Fruit fly (Drosophila melanogaster): ENCODE results near the gene CG12099.

CG12099 gene

DNA sequence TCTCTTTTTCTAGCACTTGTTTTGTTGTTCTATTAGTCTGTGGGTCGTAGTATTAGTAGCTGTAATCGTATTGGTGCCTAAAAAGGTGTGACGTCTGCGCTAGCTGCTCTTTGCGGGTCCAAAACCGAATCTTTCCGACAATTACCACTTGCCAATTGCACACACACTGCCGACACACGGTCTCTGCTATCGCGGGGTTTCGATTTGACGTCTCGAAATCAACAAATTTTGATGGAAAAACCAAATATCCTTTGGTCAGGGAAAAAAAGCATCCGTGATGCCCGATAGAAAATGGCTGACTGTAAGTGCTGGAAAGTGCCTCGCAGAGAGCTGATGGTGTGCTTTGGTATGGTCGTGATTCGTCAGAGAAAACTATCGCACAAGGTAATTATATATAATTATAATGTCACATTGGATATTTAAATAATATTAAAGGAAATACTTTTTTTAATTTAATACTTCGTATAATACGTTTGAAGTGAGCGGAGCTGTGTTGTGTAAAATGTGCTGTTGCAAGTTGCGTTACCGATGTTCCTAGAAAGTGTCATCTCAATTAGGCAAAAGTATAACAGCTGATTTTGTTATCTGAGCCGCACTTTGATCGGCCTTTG is at the start of gene CG12099, which contains the start of gene Pex10 (continued):
- TF ChIP-seq bigmax (GFP tag; optimal IDR thresholded peaks at IDR 0.05) (no peak), CG14441 (GFP tag; IDR thresholded peaks at IDR 0.05) (peak; percentile 89), tgo (GFP tag; IDR thresholded peaks at IDR 0.05) (peak; percentile 93), Optix (GFP tag; IDR thresholded peaks at IDR 0.05) (peak; percentile 92), tup (GFP tag; optimal IDR thresholded peaks at IDR 0.05) (peak; percentile 78), abd-A (tag; optimal IDR thresholded peaks at IDR 0.05) (no peak), amos (GFP tag; IDR thresholded peaks at IDR 0.05; ENCODE audit: partially characterized antibody) (peak; percentile 89), CG10543 (GFP tag; optimal IDR thresholded peaks at IDR 0.05) (peak; percentile 92), Lim3 (GFP tag; IDR thresholded peaks at IDR 0.05) (peak; percentile 72), CG17361 (GFP tag; IDR thresholded peaks at IDR 0.05) (peak; percentile 93), da (GFP tag; optimal IDR thresholded peaks at IDR 0.05) (no peak), gsb (GFP tag; IDR thresholded peaks at IDR 0.05) (peak; percentile 72), Doc2 (GFP tag; IDR thresholded peaks at IDR 0.05) (peak; percentile 33; the same call in 1 of the 2 replicates), Dll (GFP tag; IDR thresholded peaks at IDR 0.05; ENCODE audit: partially characterized antibody) (peak; percentile 99), klu (GFP tag; IDR thresholded peaks at IDR 0.05) (peak; percentile 90), Dbx (GFP tag; IDR thresholded peaks at IDR 0.05) (peak; percentile 94), ash1 (GFP tag; optimal IDR thresholded peaks at IDR 0.05) (no peak), Six4 (GFP tag; optimal IDR thresholded peaks at IDR 0.05) (peak; percentile 87), TFAM (GFP tag; optimal IDR thresholded peaks at IDR 0.05) (no peak), CG17186 (GFP tag; optimal IDR thresholded peaks at IDR 0.05) (peak; percentile 86), CrebB (tag; optimal IDR thresholded peaks at IDR 0.05) (peak; percentile 72), Sox102F (GFP tag; optimal IDR thresholded peaks at IDR 0.05) (no peak), stwl (tag; optimal IDR thresholded peaks at IDR 0.05) (no peak), jumu (GFP tag; optimal IDR thresholded peaks at IDR 0.05) (peak; percentile 55), CG12659 (GFP tag; optimal IDR thresholded peaks at IDR 0.05) (peak; percentile 94), CG9609 (GFP tag; optimal IDR thresholded peaks at IDR 0.05) (peak; percentile 58), CG7745 (tag; optimal IDR thresholded peaks at IDR 0.05) (no peak), CG10654 (GFP tag; optimal IDR thresholded peaks at IDR 0.05) (peak; percentile 87), en (GFP tag; optimal IDR thresholded peaks at IDR 0.05) (no peak), CG34422 (GFP tag; IDR thresholded peaks at IDR 0.05) (peak; percentile 95), lola (GFP tag; optimal IDR thresholded peaks at IDR 0.05) (peak in 1 of 3 experiments; percentile 89), CG14667 (GFP tag; IDR thresholded peaks at IDR 0.05) (peak; percentile 87), ATbp (GFP tag; optimal IDR thresholded peaks at IDR 0.05) (peak; percentile 70), CG13123 (GFP tag; optimal IDR thresholded peaks at IDR 0.05) (peak; percentile 76), CG4730 (GFP tag; IDR thresholded peaks at IDR 0.05) (peak; percentile 87), Chrac-16 (GFP tag; optimal IDR thresholded peaks at IDR 0.05) (peak; percentile 91), CG11504 (tag; optimal IDR thresholded peaks at IDR 0.05) (no peak), Neu2 (GFP tag; optimal IDR thresholded peaks at IDR 0.05; ENCODE audit: borderline replicate concordance) (no peak), CG6854 (GFP tag; optimal IDR thresholded peaks at IDR 0.05) (peak; percentile 31), slp2 (GFP tag; optimal IDR thresholded peaks at IDR 0.05) (peak; percentile 0), wdn (GFP tag; IDR thresholded peaks at IDR 0.05) (peak; percentile 86), cato (GFP tag; optimal IDR thresholded peaks at IDR 0.05; ENCODE audit: borderline replicate concordance) (peak; percentile 84), Hmr (GFP tag; optimal IDR thresholded peaks at IDR 0.05) (peak; percentile 89), Mes4 (GFP tag; optimal IDR thresholded peaks at IDR 0.05) (peak; percentile 37), sens (GFP tag) (peak; percentile 98), CG9876 (GFP tag; optimal IDR thresholded peaks at IDR 0.05) (no peak), CG1233 (GFP tag; optimal IDR thresholded peaks at IDR 0.05) (peak; percentile 75), CG1603 (tag; optimal IDR thresholded peaks at IDR 0.05) (peak; percentile 80), wek (GFP tag; optimal IDR thresholded peaks at IDR 0.05) (no peak), Dip3 (GFP tag; optimal IDR thresholded peaks at IDR 0.05) (peak; percentile 73)
